Fruit fly (Drosophila melanogaster): ENCODE results near the gene Pgcl.

The Pgcl gene

DNA sequence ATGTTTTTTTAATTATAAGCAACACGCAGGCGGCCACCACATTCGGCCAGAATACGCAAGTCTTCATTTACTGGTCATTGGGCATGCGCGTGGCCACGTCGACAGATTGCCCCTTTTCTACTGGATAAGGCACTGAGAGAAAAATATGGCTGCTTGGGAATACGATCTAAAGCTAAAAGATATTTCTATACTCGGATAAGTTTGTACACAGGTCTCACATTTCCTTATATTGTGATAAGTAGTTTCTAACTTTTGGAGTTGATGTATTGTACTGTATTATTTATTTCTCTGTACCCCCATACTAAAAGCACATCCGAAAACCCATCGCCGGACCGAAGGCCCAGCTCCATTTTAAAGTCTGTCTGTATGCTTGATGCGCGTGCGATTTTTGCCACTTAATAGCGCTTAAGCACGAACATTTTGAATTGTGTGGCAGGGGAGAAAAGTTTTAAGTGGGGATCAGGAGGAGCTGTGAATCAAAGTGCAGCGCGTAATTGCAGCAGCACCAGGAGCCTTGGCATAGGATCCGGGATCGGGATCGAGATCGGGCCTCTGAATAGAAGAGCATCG is 6.8 kb upstream of the Pgcl start (continued):
- TF ChIP-seq CG6276 (GFP tag; optimal IDR thresholded peaks at IDR 0.05) (no peak), vri (GFP tag; optimal IDR thresholded peaks at IDR 0.05) (peak; percentile 39), CG31627 (GFP tag; optimal IDR thresholded peaks at IDR 0.05) (peak; percentile 55), Ets21C (GFP tag; optimal IDR thresholded peaks at IDR 0.05) (peak; percentile 25), fkh (GFP tag; optimal IDR thresholded peaks at IDR 0.05) (no peak), CG11294 (GFP tag; IDR thresholded peaks at IDR 0.05) (no peak), CG4318 (GFP tag; optimal IDR thresholded peaks at IDR 0.05) (no peak), esn (GFP tag; optimal IDR thresholded peaks at IDR 0.05) (peak; percentile 71), svp (GFP tag) (peak; percentile 78), achi (GFP tag; optimal IDR thresholded peaks at IDR 0.05) (peak; percentile 60), CG3919 (GFP tag; optimal IDR thresholded peaks at IDR 0.05) (peak; percentile 71), CG32006 (GFP tag; optimal IDR thresholded peaks at IDR 0.05) (peak; percentile 21), CG34406 (GFP tag; optimal IDR thresholded peaks at IDR 0.05) (peak; percentile 59), fd59A (GFP tag; optimal IDR thresholded peaks at IDR 0.05) (peak; percentile 75), fd85E (GFP tag; optimal IDR thresholded peaks at IDR 0.05) (no peak), Eip78C (GFP tag) (peak; percentile 92), CG6792 (GFP tag; optimal IDR thresholded peaks at IDR 0.05) (peak; percentile 60), Eip93F (GFP tag; optimal IDR thresholded peaks at IDR 0.05) (no peak), Sox15 (GFP tag; optimal IDR thresholded peaks at IDR 0.05) (peak; percentile 20), CG10669 (GFP tag; optimal IDR thresholded peaks at IDR 0.05) (peak; percentile 77), cyc (GFP tag; optimal IDR thresholded peaks at IDR 0.05) (peak; percentile 58), CG8632 (GFP tag; optimal IDR thresholded peaks at IDR 0.05) (peak; percentile 43), CG15336 (GFP tag; IDR thresholded peaks at IDR 0.05) (no peak; the same call in 1 of the 2 replicates), Ets96B (tag; optimal IDR thresholded peaks at IDR 0.05) (peak; percentile 75)

- peak; percentile 28 for TF ChIP-seq topi (GFP tag; optimal IDR thresholded peaks at IDR 0.05)
- TF ChIP-seq ss (GFP tag; optimal IDR thresholded peaks at IDR 0.05): no peak
- no peak for TF ChIP-seq CG11902 (GFP tag; optimal IDR thresholded peaks at IDR 0.05)
- TF ChIP-seq achi (GFP tag; optimal IDR thresholded peaks at IDR 0.05): no peak
- no peak for TF ChIP-seq CG10669 (GFP tag; optimal IDR thresholded peaks at IDR 0.05)
- TF ChIP-seq Smox (GFP tag; optimal IDR thresholded peaks at IDR 0.05): peak; percentile 11
- peak; percentile 5 for TF ChIP-seq CG31627 (GFP tag; optimal IDR thresholded peaks at IDR 0.05)
- TF ChIP-seq Sox15 (GFP tag; optimal IDR thresholded peaks at IDR 0.05): no peak
- no peak for TF ChIP-seq CG8632 (GFP tag; optimal IDR thresholded peaks at IDR 0.05)
- no peak for TF ChIP-seq CG34406 (GFP tag; optimal IDR thresholded peaks at IDR 0.05)
- TF ChIP-seq Lpt (GFP tag; optimal IDR thresholded peaks at IDR 0.05): no peak
- no peak for TF ChIP-seq CG8119 (GFP tag; IDR thresholded peaks at IDR 0.05)
- no peak for TF ChIP-seq CG3919 (GFP tag; optimal IDR thresholded peaks at IDR 0.05)
- no peak for TF ChIP-seq OdsH (GFP tag; optimal IDR thresholded peaks at IDR 0.05)
- peak; percentile 48 for TF ChIP-seq Sox102F (GFP tag; optimal IDR thresholded peaks at IDR 0.05)
- peak; percentile 48 for TF ChIP-seq svp (GFP tag)
- TF ChIP-seq Eip78C (GFP tag): peak; percentile 73
- peak; percentile 31 for TF ChIP-seq esn (GFP tag; optimal IDR thresholded peaks at IDR 0.05)
- peak; percentile 28 for TF ChIP-seq Met (GFP tag; optimal IDR thresholded peaks at IDR 0.05)
- TF ChIP-seq Hr39 (GFP tag; optimal IDR thresholded peaks at IDR 0.05): peak; percentile 13
- no peak for TF ChIP-seq CG9139 (GFP tag; optimal IDR thresholded peaks at IDR 0.05)
- TF ChIP-seq lz (GFP tag; optimal IDR thresholded peaks at IDR 0.05): peak; percentile 7
These were observed 4.0 kb upstream of the Pgcl start for dm6 chrX:441295-441694.

dm6 chrX:428192-428591 is 9.1 kb downstream of the Pgcl start:
- no peak for TF ChIP-seq CG11294 (GFP tag; IDR thresholded peaks at IDR 0.05)
- no peak for TF ChIP-seq Eip75B (GFP tag; optimal IDR thresholded peaks at IDR 0.05)
- TF ChIP-seq CG9139 (GFP tag; optimal IDR thresholded peaks at IDR 0.05): no peak
- no peak for TF ChIP-seq Sox14 (GFP tag; optimal IDR thresholded peaks at IDR 0.05)
- no peak for TF ChIP-seq CG7368 (GFP tag; optimal IDR thresholded peaks at IDR 0.05)
- TF ChIP-seq eg (GFP tag; IDR thresholded peaks at IDR 0.05): no peak
- TF ChIP-seq Eip93F (GFP tag; optimal IDR thresholded peaks at IDR 0.05): no peak
- TF ChIP-seq CG11902 (GFP tag; optimal IDR thresholded peaks at IDR 0.05): no peak
